Worm (Caenorhabditis elegans) whole organism, L3 larva: ENCODE measurements around the gene str-31.

Experiments used
- ZK546.5 ChIP-seq: sonication (generic microtip); optimal IDR thresholded peaks from 2 replicates; lab custom pipeline; 2017; ENCODE audit warnings: missing biosample characterization, missing genetic modification characterization
- aly-2 ChIP-seq: fragments of 150-350 bp; optimal IDR thresholded peaks from 2 replicates; lab custom pipeline; 2014; ENCODE audit warnings: missing biosample characterization, missing genetic modification characterization
- ama-1 ChIP-seq: fragments of 150-350 bp; optimal IDR thresholded peaks from 2 replicates; lab custom pipeline; 2018
- ceh-16 ChIP-seq: sonication (generic microtip); optimal IDR thresholded peaks from 2 replicates; lab custom pipeline; 2017; ENCODE audit warnings: missing biosample characterization, missing genetic modification characterization
- ceh-28 ChIP-seq: fragments of 150-350 bp; optimal IDR thresholded peaks from 2 replicates; lab custom pipeline; 2014; ENCODE audit warnings: missing biosample characterization, missing genetic modification reagents, missing genetic modification characterization
- ceh-82 ChIP-seq: fragments of 150-350 bp; optimal IDR thresholded peaks from 2 replicates; lab custom pipeline; 2014; ENCODE audit warnings: missing biosample characterization, missing genetic modification characterization
- ceh-9 ChIP-seq: sonication (generic microtip); optimal IDR thresholded peaks from 2 replicates; lab custom pipeline; 2018; ENCODE audit warnings: missing biosample characterization, missing genetic modification characterization
- egl-27 ChIP-seq: sonication (generic microtip); optimal IDR thresholded peaks from 4 replicates; lab custom pipeline; 2017; ENCODE audit warnings: missing biosample characterization, missing genetic modification reagents, missing genetic modification characterization
- elt-2 ChIP-seq: sonication (generic microtip); optimal IDR thresholded peaks from 2 replicates; lab custom pipeline; 2016; ENCODE audit warnings: missing genetic modification reagents, mild to moderate bottlenecking, missing genetic modification characterization, missing compliant biosample characterization
- eor-1 ChIP-seq, 2 experiments: fragments of 150-350 bp; optimal IDR thresholded peaks; 2 replicates each; lab custom pipeline; 2014 to 2018; ENCODE audit warnings: missing biosample characterization in 2 of 2, missing genetic modification characterization in 2 of 2
- fkh-10 ChIP-seq: sonication (generic microtip); optimal IDR thresholded peaks from 2 replicates; lab custom pipeline; 2017; ENCODE audit warnings: missing biosample characterization, missing genetic modification reagents, missing genetic modification characterization
- fkh-2 ChIP-seq: fragments of 150-350 bp; optimal IDR thresholded peaks from 2 replicates; lab custom pipeline; 2014; ENCODE audit warnings: missing biosample characterization, missing genetic modification reagents, missing genetic modification characterization
- fos-1 ChIP-seq: fragments of 150-350 bp; optimal IDR thresholded peaks from 2 replicates; lab custom pipeline; 2014; ENCODE audit warnings: missing biosample characterization, missing genetic modification characterization
- hmg-11 ChIP-seq: sonication (generic microtip); optimal IDR thresholded peaks from 2 replicates; lab custom pipeline; 2016; ENCODE audit warnings: missing genetic modification characterization, missing compliant biosample characterization
- jun-1 ChIP-seq: fragments of 150-350 bp; optimal IDR thresholded peaks from 2 replicates; lab custom pipeline; 2014; ENCODE audit warnings: missing biosample characterization, missing genetic modification reagents, missing genetic modification characterization
- lin-15B ChIP-seq: fragments of 150-350 bp; optimal IDR thresholded peaks from 2 replicates; lab custom pipeline; 2014; ENCODE audit warnings: missing biosample characterization, missing genetic modification characterization
- lin-39 ChIP-seq: fragments of 150-350 bp; optimal IDR thresholded peaks from 2 replicates; lab custom pipeline; 2018; ENCODE audit warnings: missing biosample characterization, missing genetic modification reagents, missing genetic modification characterization
- mdl-1 ChIP-seq: fragments of 150-350 bp; optimal IDR thresholded peaks from 2 replicates; lab custom pipeline; 2014; ENCODE audit warnings: missing biosample characterization, missing genetic modification characterization
- mml-1 ChIP-seq: fragments of 150-350 bp; sonication (generic microtip); optimal IDR thresholded peaks from 3 replicates; lab custom pipeline; 2014; ENCODE audit warnings: missing biosample characterization, missing genetic modification characterization
- nfya-1 ChIP-seq: sonication (generic microtip); optimal IDR thresholded peaks from 2 replicates; lab custom pipeline; 2017; ENCODE audit warnings: missing genetic modification characterization, mild to moderate bottlenecking, missing compliant biosample characterization, antibody characterized with exemption, moderate library complexity; ENCODE audit not compliant: insufficient read depth
- nhr-11 ChIP-seq: fragments of 150-350 bp; optimal IDR thresholded peaks from 2 replicates; lab custom pipeline; 2014; ENCODE audit warnings: missing biosample characterization, missing genetic modification characterization
- nhr-12 ChIP-seq: fragments of 150-350 bp; optimal IDR thresholded peaks from 2 replicates; lab custom pipeline; 2014; ENCODE audit warnings: missing biosample characterization, missing genetic modification characterization
- nhr-23 ChIP-seq: fragments of 150-350 bp; optimal IDR thresholded peaks from 2 replicates; lab custom pipeline; 2014; ENCODE audit warnings: missing biosample characterization, missing genetic modification reagents, missing genetic modification characterization
- nhr-43 ChIP-seq: sonication (generic microtip); optimal IDR thresholded peaks from 2 replicates; lab custom pipeline; 2016; ENCODE audit warnings: mild to moderate bottlenecking, missing genetic modification characterization, missing compliant biosample characterization; ENCODE audit not compliant: poor library complexity, severe bottlenecking
- nhr-67 ChIP-seq: fragments of 150-350 bp; optimal IDR thresholded peaks from 2 replicates; lab custom pipeline; 2014; ENCODE audit warnings: missing biosample characterization, missing genetic modification characterization
- nhr-76 ChIP-seq: fragments of 150-350 bp; sonication (generic microtip); optimal IDR thresholded peaks from 5 replicates; lab custom pipeline; 2014; ENCODE audit warnings: missing biosample characterization, missing genetic modification characterization
- nhr-77 ChIP-seq: fragments of 150-350 bp; optimal IDR thresholded peaks from 2 replicates; lab custom pipeline; 2014; ENCODE audit warnings: missing biosample characterization, missing genetic modification characterization
- pha-4 ChIP-seq: fragments of 150-350 bp; optimal IDR thresholded peaks from 2 replicates; lab custom pipeline; 2014; ENCODE audit warnings: missing biosample characterization, missing genetic modification reagents, missing genetic modification characterization
- pqm-1 ChIP-seq: fragments of 150-350 bp; optimal IDR thresholded peaks from 2 replicates; lab custom pipeline; 2017; ENCODE audit warnings: missing biosample characterization, missing genetic modification characterization, inconsistent platforms
- sea-2 ChIP-seq: fragments of 150-350 bp; sonication (generic microtip); optimal IDR thresholded peaks from 4 replicates; lab custom pipeline; 2014; ENCODE audit warnings: missing biosample characterization, missing genetic modification reagents, missing genetic modification characterization
- skn-1 ChIP-seq: fragments of 150-350 bp; optimal IDR thresholded peaks from 2 replicates; lab custom pipeline; 2014; ENCODE audit warnings: missing biosample characterization, missing genetic modification characterization
- snpc-4 ChIP-seq: fragments of 150-350 bp; optimal IDR thresholded peaks from 2 replicates; lab custom pipeline; 2014; ENCODE audit warnings: missing biosample characterization, missing genetic modification characterization
- tbx-2 ChIP-seq: sonication (generic microtip); optimal IDR thresholded peaks from 2 replicates; lab custom pipeline; 2016; ENCODE audit warnings: mild to moderate bottlenecking, missing genetic modification characterization, missing compliant biosample characterization
- unc-39 ChIP-seq: sonication (generic microtip); optimal IDR thresholded peaks from 4 replicates; lab custom pipeline; 2017; ENCODE audit warnings: missing biosample characterization, missing genetic modification characterization
- unc-62 ChIP-seq: fragments of 150-350 bp; sonication (generic microtip); optimal IDR thresholded peaks from 4 replicates; lab custom pipeline; 2014; ENCODE audit warnings: missing biosample characterization, missing genetic modification reagents, missing genetic modification characterization
- zag-1 ChIP-seq: fragments of 150-350 bp; optimal IDR thresholded peaks from 2 replicates; lab custom pipeline; 2014; ENCODE audit warnings: missing biosample characterization, missing genetic modification characterization
- ztf-11 ChIP-seq: fragments of 150-350 bp; optimal IDR thresholded peaks from 2 replicates; lab custom pipeline; 2014; ENCODE audit warnings: missing biosample characterization, missing genetic modification characterization
- ztf-4 ChIP-seq: fragments of 150-350 bp; optimal IDR thresholded peaks from 2 replicates; lab custom pipeline; 2014; ENCODE audit warnings: missing biosample characterization, missing genetic modification characterization

The str-31 gene

DNA sequence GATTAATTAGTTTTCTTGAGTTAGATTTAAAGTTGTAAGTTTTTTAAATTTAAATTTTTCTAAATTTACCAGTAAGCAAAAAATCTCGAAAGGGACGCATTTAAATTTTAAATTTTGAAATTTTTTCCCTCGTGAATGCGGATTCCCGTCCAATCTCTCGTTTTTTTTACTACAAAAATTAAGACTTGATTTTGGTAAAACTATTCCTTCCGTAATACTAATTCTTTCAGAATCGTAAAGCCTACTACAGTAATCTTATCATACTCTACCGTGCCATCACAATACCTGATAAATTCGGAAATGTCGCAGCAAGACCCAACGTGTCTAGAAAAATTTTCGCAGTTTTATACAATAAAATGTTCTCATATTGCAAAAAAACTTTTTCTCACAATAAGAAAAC is 36.7 kb upstream of the str-31 start, which contains the start of the genes C54F6.19 and nhx-3:
Gene C54F6.19 (plus strand): TSS at position 301 of the 400 bp plus-strand sequence.
Gene nhx-3 (minus strand): TSS at position 337 of the 400 bp plus-strand sequence.
- no peak for TF ChIP-seq nhr-76 (tag; lab: Kevin White, UChicago)
- no peak for TF ChIP-seq fkh-2 (tag; lab: Kevin White, UChicago)
- TF ChIP-seq ceh-82 (tag; lab: Kevin White, UChicago), result no peak
- no peak for TF ChIP-seq unc-39 (tag; lab: Kevin White, UChicago)
- no peak for TF ChIP-seq snpc-4 (tag; lab: Kevin White, UChicago)
- TF ChIP-seq aly-2 (tag; lab: Kevin White, UChicago), result no peak
- no peak for TF ChIP-seq tbx-2
- TF ChIP-seq ceh-16 (tag; lab: Kevin White, UChicago), result no peak
- TF ChIP-seq elt-2 (tag; lab: Kevin White, UChicago), result no peak
- TF ChIP-seq sea-2, result no peak
- no peak for TF ChIP-seq ZK546.5 (tag; lab: Kevin White, UChicago)
- TF ChIP-seq pha-4, result no peak
- TF ChIP-seq lin-39 (tag; lab: Kevin White, UChicago), result no peak
- TF ChIP-seq ama-1 (lab: Kevin White, UChicago), result no peak
- no peak for TF ChIP-seq fos-1 (tag; lab: Kevin White, UChicago)

DNA sequence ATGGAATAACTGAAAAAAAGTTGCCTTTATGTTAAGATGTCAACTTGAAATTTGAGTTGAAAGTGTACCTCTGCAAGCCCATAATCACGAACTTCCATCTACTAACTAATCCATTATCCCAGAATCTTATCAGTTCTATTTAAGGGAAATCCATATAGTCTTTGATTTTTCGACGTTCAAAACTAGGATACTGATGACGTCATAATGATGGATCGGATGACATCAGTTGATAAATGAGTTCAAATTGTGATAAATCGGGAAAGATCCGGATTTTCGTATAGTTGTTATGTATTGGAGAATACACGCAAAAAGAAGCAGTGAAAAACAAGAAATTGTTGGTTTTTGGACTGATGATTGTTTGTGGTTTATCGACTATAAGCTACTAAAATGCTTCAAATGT is 35.3 kb upstream of the str-31 start:
- peak; percentile 91 for TF ChIP-seq nhr-23 (tag; lab: Kevin White, UChicago)
- no peak for TF ChIP-seq ceh-9
- TF ChIP-seq eor-1 (tag; optimal IDR thresholded peaks at IDR 0.05; lab: Kevin White, UChicago), result no peak
- no peak for TF ChIP-seq nfya-1
- peak; percentile 90 for TF ChIP-seq nhr-43

DNA sequence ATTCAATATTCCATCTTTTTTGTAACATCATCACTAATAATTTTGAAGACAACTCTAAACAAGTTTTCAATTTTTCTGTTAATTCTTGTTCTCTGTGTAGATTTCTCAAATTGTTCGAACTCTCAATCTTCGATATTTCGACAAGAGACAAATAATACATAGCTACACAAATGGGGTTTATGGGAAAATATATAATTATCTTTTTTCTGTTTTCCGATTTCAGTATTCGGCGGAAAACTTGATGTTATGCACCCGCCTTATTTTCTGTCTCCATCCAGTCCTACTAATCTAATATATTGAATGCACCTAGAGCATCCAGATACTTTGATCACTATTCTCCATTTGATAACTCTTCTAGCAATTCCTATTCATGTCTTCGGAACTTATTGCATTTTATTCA is 30.5 kb upstream of the str-31 start, which contains the start of gene srh-268:
Gene srh-268 (plus strand): TSS at position 301 of the 400 bp plus-strand sequence.
- no peak for TF ChIP-seq nhr-23 (tag; lab: Kevin White, UChicago)
- TF ChIP-seq nhr-67 (tag; lab: Kevin White, UChicago), result no peak
- no peak for TF ChIP-seq nhr-77 (tag; lab: Kevin White, UChicago)
- no peak for TF ChIP-seq fkh-10 (GFP tag; lab: Kevin White, UChicago)
- no peak for TF ChIP-seq pha-4
- TF ChIP-seq ceh-82 (tag; lab: Kevin White, UChicago), result no peak
- TF ChIP-seq ztf-4 (tag; lab: Kevin White, UChicago), result no peak
- no peak for TF ChIP-seq mml-1 (tag; lab: Kevin White, UChicago)
- TF ChIP-seq skn-1, result no peak
- no peak for TF ChIP-seq pqm-1 (tag; lab: Kevin White, UChicago)
- no peak for TF ChIP-seq ama-1 (lab: Kevin White, UChicago)
- TF ChIP-seq tbx-2, result no peak
- TF ChIP-seq ztf-11 (tag; lab: Kevin White, UChicago), result no peak
- no peak for TF ChIP-seq jun-1 (tag; lab: Kevin White, UChicago)
- TF ChIP-seq lin-15B (tag; lab: Kevin White, UChicago), result no peak
- no peak for TF ChIP-seq snpc-4 (tag; lab: Kevin White, UChicago)
- TF ChIP-seq nhr-12, result no peak
- TF ChIP-seq ceh-28 (tag; lab: Kevin White, UChicago), result no peak

DNA sequence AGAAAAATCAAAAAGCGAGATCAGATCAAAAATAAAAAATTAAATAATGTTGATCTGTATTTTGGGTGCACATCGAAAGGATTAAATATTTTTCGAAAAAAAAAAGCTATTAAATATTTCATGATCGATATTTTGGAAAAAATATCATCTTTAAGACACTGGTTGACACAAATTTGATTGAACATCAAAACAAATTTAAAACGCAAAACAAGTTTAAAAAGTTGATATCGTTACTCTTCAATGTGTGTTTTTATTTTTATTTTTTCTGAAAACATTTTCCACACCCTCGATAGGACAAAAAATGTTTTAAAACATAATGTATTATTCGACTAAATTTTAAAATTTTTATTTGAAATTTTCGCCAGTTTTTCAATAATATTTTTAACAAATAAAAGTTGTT is 29.6 kb upstream of the str-31 start, which contains the start of gene C54F6.12:
Gene C54F6.12 (minus strand): TSS at position 101 of the 400 bp plus-strand sequence.
- TF ChIP-seq unc-62 (GFP tag; lab: Kevin White, UChicago), result no peak
- TF ChIP-seq, all 47 proteins: peak for 0

- TF ChIP-seq fkh-10 (GFP tag; lab: Kevin White, UChicago) (no peak), egl-27 (tag; lab: Kevin White, UChicago) (no peak), snpc-4 (tag; lab: Kevin White, UChicago) (no peak), nhr-11 (no peak), mml-1 (tag; lab: Kevin White, UChicago) (no peak), sea-2 (no peak), nhr-23 (tag; lab: Kevin White, UChicago) (no peak), nhr-12 (no peak), nhr-43 (no peak), unc-62 (GFP tag; lab: Kevin White, UChicago) (no peak), aly-2 (tag; lab: Kevin White, UChicago) (no peak), mdl-1 (no peak), hmg-11 (tag; lab: Kevin White, UChicago) (no peak), pqm-1 (tag; lab: Kevin White, UChicago) (no peak), fkh-2 (tag; lab: Kevin White, UChicago) (no peak), zag-1 (no peak), ZK546.5 (tag; lab: Kevin White, UChicago) (no peak)
These were observed 24.5 kb upstream of the str-31 start, which contains the start of gene C54F6.3 for ce11 chrV:7532947-7533346. Gene C54F6.3, plus strand, starts transcription at chrV:7533247.
